Worm (Caenorhabditis elegans): ENCODE results near the gene nhx-3.

- TF ChIP-seq unc-62 (GFP tag; optimal IDR thresholded peaks at IDR 0.05) (no peak), nhr-12 (tag; optimal IDR thresholded peaks at IDR 0.05) (no peak), blmp-1 (tag; optimal IDR thresholded peaks at IDR 0.05; ENCODE audit: insufficient read depth) (no peak), unc-39 (tag; optimal IDR thresholded peaks at IDR 0.05) (no peak), unc-55 (GFP tag; optimal IDR thresholded peaks at IDR 0.05) (peak; percentile 81)
Measured at ce11 chrV:7587637-7588036, 42.3 kb upstream of the nhx-3 start, which contains the start of the genes F19F10.11 and C50E3.5.

Data from whole organism, L2 larva.